Fruit fly (Drosophila melanogaster) whole organism, pupa: ENCODE measurements around the gene CG33337.

ENCODE experiments used
- CG13204 ChIP-seq: fragments of 200-800 bp; sonication (Bioruptor generic); optimal IDR thresholded peaks from 2 replicates; lab custom pipeline; 2018; ENCODE audit warnings: missing biosample characterization, mild to moderate bottlenecking, missing genetic modification characterization, moderate library complexity
- CG14655 ChIP-seq: fragments of 200-800 bp; sonication (Bioruptor generic); optimal IDR thresholded peaks from 3 replicates; lab custom pipeline; 2017; ENCODE audit warnings: mild to moderate bottlenecking, missing biosample characterization, missing genetic modification reagents, missing genetic modification characterization
- CG15710 ChIP-seq: fragments of 200-800 bp; sonication (Bioruptor generic); optimal IDR thresholded peaks from 2 replicates; lab custom pipeline; 2018; ENCODE audit warnings: missing biosample characterization, mild to moderate bottlenecking, missing genetic modification characterization, moderate library complexity
- CG32121 ChIP-seq: fragments of 200-800 bp; sonication (Bioruptor generic); IDR thresholded peaks from 2 replicates; pipeline ENCODE4 v1.3.6; 2022; ENCODE audit warnings: missing biosample characterization, missing genetic modification characterization
- CG4496 ChIP-seq: fragments of 200-800 bp; sonication (Bioruptor generic); IDR thresholded peaks from 3 replicates; pipeline ENCODE4 v1.3.6; 2022; ENCODE audit warnings: missing biosample characterization, missing genetic modification characterization
- CG8159 ChIP-seq: fragments of 200-800 bp; sonication (Bioruptor generic); optimal IDR thresholded peaks from 3 replicates; lab custom pipeline; 2018; ENCODE audit warnings: missing biosample characterization, mild to moderate bottlenecking, missing genetic modification characterization, moderate library complexity
- CG8301 ChIP-seq: fragments of 200-800 bp; sonication (Bioruptor generic); optimal IDR thresholded peaks from 2 replicates; lab custom pipeline; 2018; ENCODE audit warnings: missing biosample characterization, mild to moderate bottlenecking, missing genetic modification characterization
- D1 ChIP-seq: fragments of 200-800 bp; sonication (Bioruptor generic); optimal IDR thresholded peaks from 2 replicates; lab custom pipeline; 2018; ENCODE audit warnings: missing biosample characterization, mild to moderate bottlenecking, missing genetic modification characterization, moderate library complexity
- EcR ChIP-seq: fragments of 200-800 bp; sonication (Bioruptor generic); optimal IDR thresholded peaks from 3 replicates; lab custom pipeline; 2019; ENCODE audit warnings: missing biosample characterization, missing genetic modification characterization, mild to moderate bottlenecking, moderate library complexity, missing genetic modification reagents
- Ets98B ChIP-seq: fragments of 200-800 bp; sonication (Bioruptor generic); IDR thresholded peaks from 2 replicates; pipeline ENCODE4 v1.3.6; 2022; ENCODE audit warnings: missing biosample characterization, missing genetic modification characterization
- Pif1B ChIP-seq: fragments of 200-800 bp; sonication (Bioruptor generic); optimal IDR thresholded peaks from 3 replicates; lab custom pipeline; 2016; ENCODE audit warnings: missing biosample characterization, missing genetic modification characterization
- fd96Ca ChIP-seq: fragments of 200-800 bp; sonication (Bioruptor generic); IDR thresholded peaks from 3 replicates; pipeline ENCODE4 v1.3.6; 2022; ENCODE audit warnings: missing biosample characterization, missing genetic modification characterization
- gl ChIP-seq: fragments of 200-800 bp; sonication (Bioruptor generic); optimal IDR thresholded peaks from 2 replicates; lab custom pipeline; 2018; ENCODE audit warnings: missing biosample characterization, mild to moderate bottlenecking, missing genetic modification characterization

DNA sequence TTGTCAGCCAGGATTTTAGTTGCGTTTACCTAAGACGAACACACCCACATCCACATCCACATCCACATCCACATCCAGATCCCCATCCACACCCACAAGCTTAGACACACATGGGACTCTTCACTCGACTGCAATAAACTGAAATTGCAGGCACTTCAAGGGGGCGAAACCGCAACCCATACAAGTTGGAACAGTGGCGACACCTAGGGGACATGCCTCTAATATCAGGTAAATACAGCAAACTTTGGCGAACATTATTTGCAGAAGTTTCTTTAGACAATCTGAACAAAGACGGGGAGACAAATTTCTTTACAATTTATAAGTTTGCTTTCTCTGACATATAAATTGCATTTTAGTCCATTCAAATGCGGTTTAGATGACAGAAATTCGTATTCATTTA, 30.4 kb upstream of the CG33337 start:
- TF ChIP-seq CG13204 (GFP tag; lab: Kevin White, UChicago) (no peak), CG8159 (no peak), CG4496 (GFP tag; lab: Robert Waterston, UW) (no peak), CG14655 (GFP tag; lab: Kevin White, UChicago) (no peak), Ets98B (no peak), gl (tag; lab: Kevin White, UChicago) (no peak), CG15710 (no peak), D1 (tag; lab: Kevin White, UChicago) (no peak), fd96Ca (GFP tag; lab: Robert Waterston, UW) (no peak), Pif1B (GFP tag; lab: Kevin White, UChicago) (no peak), EcR (GFP tag; lab: Kevin White, UChicago) (no peak), CG32121 (GFP tag; lab: Robert Waterston, UW) (no peak), CG8301 (no peak)
